Fruit fly (Drosophila melanogaster): ENCODE results near the gene Mob2.

Gene Mob2

dm6 chr3L:11491874-11492268 lies 70.2 kb downstream of the Mob2 start (continued):
- TF ChIP-seq cg (GFP tag; optimal IDR thresholded peaks at IDR 0.05) = peak; percentile 8
- peak; percentile 23 for TF ChIP-seq CG2202 (tag; optimal IDR thresholded peaks at IDR 0.05)
- TF ChIP-seq CG2875 (GFP tag; optimal IDR thresholded peaks at IDR 0.05) = peak; percentile 56
- TF ChIP-seq gsb (GFP tag; IDR thresholded peaks at IDR 0.05) = no peak
- TF ChIP-seq CG17359 (tag; optimal IDR thresholded peaks at IDR 0.05) = peak; percentile 25
- TF ChIP-seq CG3407 (GFP tag; optimal IDR thresholded peaks at IDR 0.05) = peak; percentile 30
- peak in 1 of 2 experiments; percentile 13 for TF ChIP-seq chif (GFP tag; optimal IDR thresholded peaks at IDR 0.05)
- TF ChIP-seq CG34376 (GFP tag; optimal IDR thresholded peaks at IDR 0.05) = no peak
- no peak for TF ChIP-seq CG2889 (GFP tag; IDR thresholded peaks at IDR 0.05)
- no peak for TF ChIP-seq CG10543 (GFP tag; optimal IDR thresholded peaks at IDR 0.05)
- TF ChIP-seq CG14710 (tag; optimal IDR thresholded peaks at IDR 0.05) = peak; percentile 30
- TF ChIP-seq sc (optimal IDR thresholded peaks at IDR 0.05) = no peak
- TF ChIP-seq sc (GFP tag; optimal IDR thresholded peaks at IDR 0.05) = peak; percentile 44
- TF ChIP-seq dysf (GFP tag; IDR thresholded peaks at IDR 0.05) = no peak
- peak; percentile 7 for TF ChIP-seq gem (tag; optimal IDR thresholded peaks at IDR 0.05)
- TF ChIP-seq Poxn (GFP tag; IDR thresholded peaks at IDR 0.05) = no peak
- peak; percentile 30 for TF ChIP-seq CG4707 (GFP tag; optimal IDR thresholded peaks at IDR 0.05)
- no peak for TF ChIP-seq lov (optimal IDR thresholded peaks at IDR 0.05)
- TF ChIP-seq lov (GFP tag; IDR thresholded peaks at IDR 0.05) = 0 out of 3 replicates have a peak, but pooled peaks have one; percentile 5
- TF ChIP-seq CG1529 (GFP tag; optimal IDR thresholded peaks at IDR 0.05) = peak; percentile 48
- TF ChIP-seq CG15696 (tag; optimal IDR thresholded peaks at IDR 0.05) = peak; percentile 67
- no peak for TF ChIP-seq esg (GFP tag; conservative IDR thresholded peaks at IDR 0.05)
- no peak for TF ChIP-seq tgo (GFP tag; IDR thresholded peaks at IDR 0.05)
- TF ChIP-seq CG3281 (GFP tag; optimal IDR thresholded peaks at IDR 0.05) = no peak
- no peak for TF ChIP-seq Tbp (GFP tag; optimal IDR thresholded peaks at IDR 0.05)
- no peak for TF ChIP-seq Mes4 (GFP tag; optimal IDR thresholded peaks at IDR 0.05)
- TF ChIP-seq bsh (GFP tag; optimal IDR thresholded peaks at IDR 0.05) = peak in 1 of 2 experiments; percentile 58
- peak; percentile 3 for TF ChIP-seq trem (tag; optimal IDR thresholded peaks at IDR 0.05)
- peak; percentile 5 for TF ChIP-seq kni (GFP tag; optimal IDR thresholded peaks at IDR 0.05)
- TF ChIP-seq tap (tag; optimal IDR thresholded peaks at IDR 0.05) = peak; percentile 21
- peak; percentile 17 for TF ChIP-seq HHEX (GFP tag; optimal IDR thresholded peaks at IDR 0.05)
- 0 out of 3 replicates have a peak, but pooled peaks have one; percentile 3 for TF ChIP-seq z (GFP tag; IDR thresholded peaks at IDR 0.05)
- no peak for TF ChIP-seq pho (GFP tag; optimal IDR thresholded peaks at IDR 0.05)
- TF ChIP-seq Dfd (GFP tag; optimal IDR thresholded peaks at IDR 0.05) = no peak
- peak; percentile 75 for TF ChIP-seq Med (GFP tag)
- TF ChIP-seq CG15479 (GFP tag; optimal IDR thresholded peaks at IDR 0.05) = peak; percentile 13
- 0 out of 3 replicates have a peak, but pooled peaks have one; percentile 11 for TF ChIP-seq ci (GFP tag; IDR thresholded peaks at IDR 0.05)
- TF ChIP-seq D (optimal IDR thresholded peaks at IDR 0.05) = no peak
- peak; percentile 52 for TF ChIP-seq D (GFP tag; optimal IDR thresholded peaks at IDR 0.05)
- TF ChIP-seq CG15601 (tag; optimal IDR thresholded peaks at IDR 0.05) = peak; percentile 62
- TF ChIP-seq CG8281 (tag; optimal IDR thresholded peaks at IDR 0.05) = peak; percentile 38
- TF ChIP-seq Spps (tag; optimal IDR thresholded peaks at IDR 0.05) = peak; percentile 37
- TF ChIP-seq Sox100B (GFP tag; optimal IDR thresholded peaks at IDR 0.05) = peak; percentile 33
- peak; percentile 12 for TF ChIP-seq ac (GFP tag; optimal IDR thresholded peaks at IDR 0.05)
- peak; percentile 15 for TF ChIP-seq CG8359 (GFP tag; optimal IDR thresholded peaks at IDR 0.05; ENCODE audit: borderline replicate concordance)
- peak in 1 of 3 experiments; percentile 18 for TF ChIP-seq lola (GFP tag; optimal IDR thresholded peaks at IDR 0.05)

Measured in whole organism, embryonic.